Worm (Caenorhabditis elegans) whole organism, young adult: ENCODE measurements around the gene col-144.

ENCODE experiments used
- Y67H2A.10 ChIP-seq: fragments of 200-800 bp; sonication (Bioruptor generic); conservative IDR thresholded peaks from 2 replicates; pipeline ENCODE4 v1.3.6; 2022; ENCODE audit warnings: missing genetic modification reagents, missing genetic modification characterization, missing compliant biosample characterization
- egl-44 ChIP-seq: fragments of 200-800 bp; sonication (Bioruptor generic); IDR thresholded peaks from 2 replicates; pipeline ENCODE4 v1.3.6; 2022; ENCODE audit warnings: missing genetic modification reagents, missing genetic modification characterization, missing compliant biosample characterization
- rpc-1 ChIP-seq, 2 experiments: fragments of 150-350 bp in 1 of 2; sonication (generic microtip) in 1 of 2; optimal IDR thresholded peaks; 2 replicates each; lab custom pipeline; 2014 to 2018; ENCODE audit warnings: missing biosample characterization in 1 of 2, missing genetic modification characterization in 1 of 2, missing genetic modification reagents in 1 of 2, missing genotype in 1 of 2
- sdz-38 ChIP-seq: sonication (generic microtip); optimal IDR thresholded peaks from 2 replicates; lab custom pipeline; 2016; ENCODE audit warnings: missing genotype, missing genetic modification characterization, missing compliant biosample characterization
- snpc-3.4 ChIP-seq: sonication (generic microtip); optimal IDR thresholded peaks from 2 replicates; lab custom pipeline; 2017; ENCODE audit warnings: missing genetic modification characterization, mild to moderate bottlenecking, missing compliant biosample characterization, antibody characterized with exemption, moderate library complexity, missing genotype, missing genetic modification reagents

- no peak for TF ChIP-seq egl-44 (GFP tag; lab: Robert Waterston, UW)
- no peak for TF ChIP-seq rpc-1 (optimal IDR thresholded peaks at IDR 0.05; lab: Kevin White, UChicago)
- no peak for TF ChIP-seq rpc-1 (tag; optimal IDR thresholded peaks at IDR 0.05; lab: Kevin White, UChicago)
- no peak for TF ChIP-seq sdz-38 (tag; lab: Kevin White, UChicago)
- no peak for TF ChIP-seq snpc-3.4 (tag; lab: Kevin White, UChicago)
- TF ChIP-seq Y67H2A.10 (GFP tag; lab: Robert Waterston, UW) = no peak
Observed at ce11 chrV:9198887-9199286, 38.4 kb upstream of the col-144 start, which contains the start of gene str-177.
